Worm (Caenorhabditis elegans): ENCODE results near the gene R09E10.5.

The R09E10.5 gene

DNA sequence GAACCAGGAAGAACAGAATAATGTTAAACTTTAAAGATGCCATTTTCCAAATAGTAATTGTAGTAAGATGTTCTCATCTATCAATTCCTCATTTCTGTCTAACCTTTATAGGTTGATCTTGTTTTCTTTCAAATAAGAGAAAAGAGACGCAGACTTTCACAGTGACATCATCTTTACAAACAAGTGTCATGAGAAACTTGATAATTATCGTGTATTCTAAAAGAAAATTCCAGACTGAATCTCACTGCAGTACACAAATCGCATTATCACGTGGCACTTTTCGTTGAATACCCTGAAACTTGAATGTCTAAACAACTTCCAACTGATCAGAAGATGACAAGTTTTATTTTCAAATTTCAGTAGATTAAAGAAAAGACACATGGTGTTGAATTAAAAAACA lies 7.0 kb downstream of the R09E10.5 start, which contains the start of gene R09E10.13:
TSS of gene R09E10.13 (minus strand) at position 61 of the 400 bp plus-strand sequence.
- TF ChIP-seq ama-1 (optimal IDR thresholded peaks at IDR 0.05) (no peak), ama-1 (GFP tag; optimal IDR thresholded peaks at IDR 0.05) (no peak), attf-6 (GFP tag; IDR thresholded peaks at IDR 0.05) (no peak), B0261.1 (tag; optimal IDR thresholded peaks at IDR 0.05) (no peak), unc-130 (GFP tag; optimal IDR thresholded peaks at IDR 0.05) (no peak), repo-1 (tag; optimal IDR thresholded peaks at IDR 0.05) (no peak), mes-4 (tag; optimal IDR thresholded peaks at IDR 0.05) (no peak), hmg-20 (GFP tag; IDR thresholded peaks at IDR 0.05) (no peak), dpl-1 (GFP tag; optimal IDR thresholded peaks at IDR 0.05) (no peak), F10E7.11 (tag; optimal IDR thresholded peaks at IDR 0.05) (no peak), bed-2 (GFP tag; IDR thresholded peaks at IDR 0.05) (no peak)

- TF ChIP-seq zfh-2 (GFP tag; conservative IDR thresholded peaks at IDR 0.05): no peak
- TF ChIP-seq rpc-1 (optimal IDR thresholded peaks at IDR 0.05): no peak
- TF ChIP-seq rpc-1 (tag; optimal IDR thresholded peaks at IDR 0.05): no peak
- TF ChIP-seq F37B4.10 (GFP tag; IDR thresholded peaks at IDR 0.05): no peak
- TF ChIP-seq nhr-27 (tag; optimal IDR thresholded peaks at IDR 0.05): no peak
- TF ChIP-seq egl-18 (GFP tag; IDR thresholded peaks at IDR 0.05): no peak
- TF ChIP-seq B0019.2 (GFP tag; conservative IDR thresholded peaks at IDR 0.05): no peak
- TF ChIP-seq snpc-1.3 (tag; optimal IDR thresholded peaks at IDR 0.05; ENCODE audit: insufficient read depth): no peak
- TF ChIP-seq F57A8.1 (GFP tag; optimal IDR thresholded peaks at IDR 0.05): no peak
- no peak for TF ChIP-seq lin-40 (tag; optimal IDR thresholded peaks at IDR 0.05)
- TF ChIP-seq lin-54 (GFP tag; optimal IDR thresholded peaks at IDR 0.05): no peak
- no peak for TF ChIP-seq ceh-79 (tag; optimal IDR thresholded peaks at IDR 0.05)
- TF ChIP-seq pha-4 (tag; optimal IDR thresholded peaks at IDR 0.05): no peak
- TF ChIP-seq ZK185.1 (tag; optimal IDR thresholded peaks at IDR 0.05; ENCODE audit: poor library complexity, severe bottlenecking): no peak
- TF ChIP-seq mes-4 (tag; optimal IDR thresholded peaks at IDR 0.05): no peak
Observed at ce11 chrIV:10294030-10294429, 8.1 kb downstream of the R09E10.5 start, which contains the start of gene R09E10.6. Gene R09E10.6, minus strand, starts transcription at chrIV:10294130.

DNA sequence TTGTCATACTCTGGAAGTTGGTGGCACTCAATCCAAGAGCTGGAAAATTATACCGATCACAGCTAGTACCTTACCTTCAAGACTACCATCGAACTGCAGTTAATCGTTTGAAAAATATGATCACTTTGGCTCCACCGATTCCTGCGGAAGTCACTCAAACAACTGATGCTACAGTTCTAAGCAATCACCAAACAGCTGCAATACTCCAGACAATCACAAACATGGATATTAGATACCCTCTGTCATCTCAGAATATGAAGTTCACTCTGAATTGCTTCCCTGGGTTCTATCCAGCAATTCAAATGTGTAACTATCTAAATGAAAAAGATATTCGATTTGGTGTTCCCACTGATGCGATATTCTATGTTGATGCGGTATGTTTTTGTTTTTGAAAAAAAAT lies 13.5 kb downstream of the R09E10.5 start:
- TF ChIP-seq egl-18 (GFP tag; IDR thresholded peaks at IDR 0.05) (no peak), C06A6.2 (GFP tag; conservative IDR thresholded peaks at IDR 0.05) (no peak)

- TF ChIP-seq Y53F4B.3 (GFP tag; IDR thresholded peaks at IDR 0.05) (no peak), mxl-1 (tag; optimal IDR thresholded peaks at IDR 0.05) (no peak), chd-7 (tag; optimal IDR thresholded peaks at IDR 0.05) (no peak)
Observed at ce11 chrIV:10286655-10287054, 15.4 kb downstream of the R09E10.5 start, which contains the start of gene ebax-1. Gene ebax-1, plus strand, starts transcription at chrIV:10286955.

DNA sequence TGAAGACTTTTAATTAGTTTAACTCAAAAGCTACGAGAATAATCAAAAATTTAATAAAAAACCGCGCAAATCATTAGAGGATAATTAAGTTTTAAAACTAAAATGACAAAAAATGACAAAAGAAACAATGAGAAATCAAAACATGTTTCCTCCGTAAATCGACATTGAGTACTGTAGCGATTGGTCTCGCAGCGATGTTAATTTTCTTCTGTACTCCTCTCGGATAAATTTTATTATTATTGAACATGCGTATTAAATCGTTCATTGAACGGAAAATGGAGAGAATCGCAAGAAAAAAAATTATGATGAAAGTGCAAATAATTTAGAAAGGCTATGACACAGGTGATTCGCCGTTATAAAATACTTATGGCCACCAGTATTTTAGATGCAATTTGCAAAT lies 16.8 kb downstream of the R09E10.5 start:
- TF ChIP-seq madf-6 (GFP tag; IDR thresholded peaks at IDR 0.05) (peak; percentile 43; the same call in 1 of the 2 replicates), F33H1.4 (GFP tag; IDR thresholded peaks at IDR 0.05) (peak; percentile 68), lsl-1 (GFP tag; optimal IDR thresholded peaks at IDR 0.05) (peak; percentile 69), unc-130 (GFP tag; optimal IDR thresholded peaks at IDR 0.05) (no peak), cebp-1 (GFP tag; IDR thresholded peaks at IDR 0.05) (no peak), cebp-1 (tag; optimal IDR thresholded peaks at IDR 0.05) (no peak), B0019.2 (GFP tag; conservative IDR thresholded peaks at IDR 0.05) (no peak)
